Worm (Caenorhabditis elegans): Measurements from ENCODE around the gene F08D12.15.

DNA sequence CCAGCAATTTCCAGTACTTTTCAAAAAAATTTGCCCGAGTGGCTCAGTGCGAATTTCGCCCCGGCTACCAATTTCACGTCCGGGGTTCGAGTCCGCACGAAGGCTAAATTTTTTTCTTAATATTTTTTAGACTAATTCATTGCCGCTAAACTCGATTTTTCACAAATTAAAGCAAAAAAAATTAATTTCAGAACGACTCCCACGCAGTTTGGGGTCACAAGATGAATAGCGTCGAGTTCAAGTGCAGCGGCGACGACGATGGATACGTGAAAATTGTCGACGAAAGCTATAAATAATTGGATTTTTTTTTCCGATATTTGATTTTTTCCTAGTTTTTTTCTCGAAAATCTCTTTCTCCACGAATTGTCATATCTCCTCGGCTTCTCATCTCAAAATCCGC, 15.2 kb upstream of the F08D12.15 start:
- TF ChIP-seq unc-62 (GFP tag; optimal IDR thresholded peaks at IDR 0.05) (no peak), Y56A3A.18 (GFP tag; IDR thresholded peaks at IDR 0.05) (no peak), nfya-1 (tag; optimal IDR thresholded peaks at IDR 0.05; ENCODE audit: borderline replicate concordance, insufficient read depth) (no peak), dpl-1 (GFP tag; optimal IDR thresholded peaks at IDR 0.05) (no peak), ama-1 (optimal IDR thresholded peaks at IDR 0.05) (no peak), ama-1 (GFP tag; optimal IDR thresholded peaks at IDR 0.05) (no peak), snpc-3.4 (tag; optimal IDR thresholded peaks at IDR 0.05) (no peak)

Measured in whole organism, young adult.